Fruit fly (Drosophila melanogaster) whole organism, adult: Measurements from ENCODE around the gene Lip4.

Source experiments
- CG11617 ChIP-seq: fragments of 200-800 bp; sonication (Bioruptor generic); optimal IDR thresholded peaks from 2 replicates; lab custom pipeline; 2017; ENCODE audit warnings: mild to moderate bottlenecking, missing biosample characterization, missing genetic modification reagents, missing genetic modification characterization
- CG12768 ChIP-seq: fragments of 200-800 bp; sonication (Bioruptor generic); optimal IDR thresholded peaks from 2 replicates; lab custom pipeline; 2017; ENCODE audit warnings: missing biosample characterization, missing genetic modification characterization, mild to moderate bottlenecking, moderate library complexity, missing genetic modification reagents
- CG14711 ChIP-seq: fragments of 200-800 bp; sonication (Bioruptor generic); optimal IDR thresholded peaks from 2 replicates; lab custom pipeline; 2018; ENCODE audit warnings: missing biosample characterization, mild to moderate bottlenecking, missing genetic modification characterization, moderate library complexity
- CG1620 ChIP-seq: fragments of 200-800 bp; sonication (Bioruptor generic); optimal IDR thresholded peaks from 2 replicates; lab custom pipeline; 2016; ENCODE audit warnings: missing biosample characterization, missing genetic modification characterization
- CG33017 ChIP-seq: fragments of 200-800 bp; sonication (Bioruptor generic); optimal IDR thresholded peaks from 2 replicates; lab custom pipeline; 2018; ENCODE audit warnings: missing biosample characterization, mild to moderate bottlenecking, missing genetic modification characterization, moderate library complexity
- CG5204 ChIP-seq: fragments of 200-800 bp; sonication (Bioruptor generic); optimal IDR thresholded peaks from 2 replicates; lab custom pipeline; 2016; ENCODE audit warnings: missing biosample characterization, missing genetic modification characterization
- CG7045 ChIP-seq: fragments of 200-800 bp; sonication (Bioruptor generic); optimal IDR thresholded peaks from 2 replicates; lab custom pipeline; 2017; ENCODE audit warnings: missing biosample characterization, mild to moderate bottlenecking, missing genetic modification characterization
- CG7101 ChIP-seq: fragments of 200-800 bp; sonication (Bioruptor generic); optimal IDR thresholded peaks from 2 replicates; lab custom pipeline; 2018; ENCODE audit warnings: missing biosample characterization, mild to moderate bottlenecking, missing genetic modification characterization, moderate library complexity
- Clk ChIP-seq: fragments of 200-800 bp; sonication (Bioruptor generic); optimal IDR thresholded peaks from 2 replicates; lab custom pipeline; 2017; ENCODE audit warnings: missing biosample characterization, missing genetic modification characterization
- Crg-1 ChIP-seq: fragments of 200-800 bp; sonication (Bioruptor generic); optimal IDR thresholded peaks from 2 replicates; lab custom pipeline; 2016; ENCODE audit warnings: missing biosample characterization, missing genetic modification characterization
- Hr96 ChIP-seq: fragments of 200-800 bp; sonication (Bioruptor generic); optimal IDR thresholded peaks from 2 replicates; lab custom pipeline; 2016; ENCODE audit warnings: missing biosample characterization, missing genetic modification characterization
- Mnt ChIP-seq: fragments of 200-800 bp; sonication (Bioruptor generic); optimal IDR thresholded peaks from 2 replicates; lab custom pipeline; 2016; ENCODE audit warnings: missing biosample characterization, mild to moderate bottlenecking, missing genetic modification characterization
- bab1 ChIP-seq: fragments of 200-800 bp; sonication (Bioruptor generic); optimal IDR thresholded peaks from 3 replicates; lab custom pipeline; 2019; ENCODE audit warnings: missing biosample characterization, mild to moderate bottlenecking, missing genetic modification characterization, moderate library complexity
- cic ChIP-seq: fragments of 200-800 bp; sonication (Bioruptor generic); optimal IDR thresholded peaks from 2 replicates; lab custom pipeline; 2017; ENCODE audit warnings: missing biosample characterization, mild to moderate bottlenecking, missing genetic modification characterization, moderate library complexity
- cnc ChIP-seq, 2 experiments: fragments of >200 bp; optimal IDR thresholded peaks; 2 replicates each; lab custom pipeline; 2017
- kay ChIP-seq: fragments of 200-800 bp; sonication (Bioruptor generic); peaks from one replicate; lab custom pipeline; 2016; ENCODE audit warnings: missing biosample characterization, missing genetic modification characterization, borderline replicate concordance
- ovo ChIP-seq: fragments of 200-800 bp; sonication (Bioruptor generic); optimal IDR thresholded peaks from 2 replicates; lab custom pipeline; 2016; ENCODE audit warnings: missing biosample characterization, missing genetic modification characterization
- pad ChIP-seq: fragments of 200-800 bp; sonication (Bioruptor generic); optimal IDR thresholded peaks from 3 replicates; lab custom pipeline; 2017; ENCODE audit warnings: missing biosample characterization, missing genetic modification characterization, mild to moderate bottlenecking, moderate library complexity, missing genetic modification reagents
- tj ChIP-seq: fragments of 200-800 bp; sonication (Bioruptor generic); optimal IDR thresholded peaks from 3 replicates; lab custom pipeline; 2017; ENCODE audit warnings: missing biosample characterization, mild to moderate bottlenecking, missing genetic modification characterization, moderate library complexity
- toe ChIP-seq: fragments of 200-800 bp; sonication (Bioruptor generic); optimal IDR thresholded peaks from 2 replicates; lab custom pipeline; 2016; ENCODE audit warnings: missing biosample characterization, missing genetic modification characterization

Gene Lip4

dm6 chr2L:10577692-10578091 is 50.3 kb downstream of the Lip4 start, which contains the start of gene w-cup:
Gene w-cup (minus strand): TSS chr2L:10577792.
- TF ChIP-seq CG14711 (no peak), pad (GFP tag; lab: Kevin White, UChicago) (no peak), Crg-1 (GFP tag; lab: Kevin White, UChicago) (no peak), Hr96 (GFP tag; lab: Kevin White, UChicago) (no peak), cnc (optimal IDR thresholded peaks at IDR 0.05; lab: Kevin White, UChicago) (no peak), CG12768 (GFP tag; lab: Kevin White, UChicago) (no peak), CG33017 (tag; lab: Kevin White, UChicago) (no peak), Clk (GFP tag; lab: Kevin White, UChicago) (no peak), cic (GFP tag; lab: Kevin White, UChicago) (no peak), toe (GFP tag; lab: Kevin White, UChicago) (no peak), CG7101 (no peak), CG5204 (GFP tag; lab: Kevin White, UChicago) (no peak), Mnt (GFP tag; lab: Kevin White, UChicago) (no peak), ovo (no peak), CG11617 (GFP tag; lab: Kevin White, UChicago) (no peak), CG1620 (no peak), kay (GFP tag; lab: Kevin White, UChicago) (no peak)

- TF ChIP-seq Crg-1 (GFP tag; lab: Kevin White, UChicago) (no peak), tj (GFP tag; lab: Kevin White, UChicago) (no peak), CG7101 (no peak), Clk (GFP tag; lab: Kevin White, UChicago) (no peak), Mnt (GFP tag; lab: Kevin White, UChicago) (no peak), toe (GFP tag; lab: Kevin White, UChicago) (no peak), pad (GFP tag; lab: Kevin White, UChicago) (no peak), CG5204 (GFP tag; lab: Kevin White, UChicago) (no peak), cic (GFP tag; lab: Kevin White, UChicago) (no peak), CG33017 (tag; lab: Kevin White, UChicago) (no peak), CG14711 (no peak), cnc (optimal IDR thresholded peaks at IDR 0.05; lab: Kevin White, UChicago) (no peak), bab1 (no peak), Hr96 (GFP tag; lab: Kevin White, UChicago) (no peak), CG1620 (no peak), CG12768 (GFP tag; lab: Kevin White, UChicago) (no peak), CG7045 (no peak)
Observed at dm6 chr2L:10579453-10579852, 52.1 kb downstream of the Lip4 start, which contains the start of gene CG34160. Gene CG34160 (plus strand): TSS chr2L:10579753.
